Fruit fly (Drosophila melanogaster) whole organism, embryonic: ENCODE measurements around the gene Nepl14.

ENCODE experiments used
- Abd-B ChIP-seq: fragments of 200-800 bp; sonication (Bioruptor generic); optimal IDR thresholded peaks from 2 replicates; lab custom pipeline; 2018; ENCODE audit warnings: missing biosample characterization, mild to moderate bottlenecking, missing genetic modification characterization, moderate library complexity
- Atf3 ChIP-seq: fragments of 200-800 bp; sonication (Bioruptor generic); optimal IDR thresholded peaks from 3 replicates; lab custom pipeline; 2016; ENCODE audit warnings: missing biosample characterization, missing genetic modification characterization
- Blimp-1 ChIP-seq: fragments of 200-800 bp; sonication (Bioruptor generic); optimal IDR thresholded peaks from 3 replicates; lab custom pipeline; 2018; ENCODE audit warnings: missing biosample characterization, missing genetic modification characterization, mild to moderate bottlenecking, moderate library complexity, missing genetic modification reagents
- BtbVII ChIP-seq: fragments of 200-800 bp; sonication (Bioruptor generic); optimal IDR thresholded peaks from 3 replicates; lab custom pipeline; 2017; ENCODE audit warnings: missing biosample characterization, mild to moderate bottlenecking, missing genetic modification characterization
- CG1024 ChIP-seq: fragments of 200-800 bp; sonication (Bioruptor generic); IDR thresholded peaks from 2 replicates; pipeline ENCODE4 v1.3.6; 2022; ENCODE audit warnings: missing biosample characterization, missing genetic modification characterization
- CG10565 ChIP-seq: fragments of 200-800 bp; sonication (Bioruptor generic); optimal IDR thresholded peaks from 3 replicates; lab custom pipeline; 2016; ENCODE audit warnings: missing biosample characterization, mild to moderate bottlenecking, missing genetic modification characterization
- CG11560 ChIP-seq: fragments of 200-800 bp; sonication (Bioruptor generic); IDR thresholded peaks from 3 replicates; pipeline ENCODE4 v1.3.6; 2022; ENCODE audit warnings: missing biosample characterization, missing genetic modification characterization
- CG11695 ChIP-seq: fragments of 200-800 bp; sonication (Bioruptor generic); IDR thresholded peaks from 3 replicates; pipeline ENCODE4 v1.3.6; 2022; ENCODE audit warnings: missing biosample characterization, missing genetic modification characterization
- CG12071 ChIP-seq: fragments of 200-800 bp; sonication (Bioruptor generic); optimal IDR thresholded peaks from 3 replicates; lab custom pipeline; 2018; ENCODE audit warnings: missing biosample characterization, mild to moderate bottlenecking, missing genetic modification characterization
- CG12391 ChIP-seq: fragments of 200-800 bp; sonication (Bioruptor generic); optimal IDR thresholded peaks from 3 replicates; lab custom pipeline; 2018; ENCODE audit warnings: missing biosample characterization, mild to moderate bottlenecking, missing genetic modification characterization, moderate library complexity
- CG13894 ChIP-seq: fragments of 200-800 bp; sonication (Bioruptor generic); optimal IDR thresholded peaks from 3 replicates; lab custom pipeline; 2018; ENCODE audit warnings: missing biosample characterization, mild to moderate bottlenecking, missing genetic modification characterization, moderate library complexity
- CG14667 ChIP-seq: fragments of 200-800 bp; sonication (Bioruptor generic); IDR thresholded peaks from 2 replicates; pipeline ENCODE4 v1.3.6; 2022; ENCODE audit warnings: missing biosample characterization, missing genetic modification characterization
- CG15696 ChIP-seq: fragments of 200-800 bp; sonication (Bioruptor generic); optimal IDR thresholded peaks from 2 replicates; lab custom pipeline; 2019; ENCODE audit warnings: missing biosample characterization, mild to moderate bottlenecking, missing genetic modification characterization, moderate library complexity
- CG1603 ChIP-seq: fragments of 200-800 bp; sonication (Bioruptor generic); optimal IDR thresholded peaks from 2 replicates; lab custom pipeline; 2019; ENCODE audit warnings: missing biosample characterization, mild to moderate bottlenecking, missing genetic modification characterization, moderate library complexity
- CG16815 ChIP-seq: fragments of 200-800 bp; sonication (Bioruptor generic); optimal IDR thresholded peaks from 3 replicates; lab custom pipeline; 2017; ENCODE audit warnings: missing biosample characterization, mild to moderate bottlenecking, missing genetic modification characterization
- CG17568 ChIP-seq: fragments of 200-800 bp; sonication (Bioruptor generic); optimal IDR thresholded peaks from 2 replicates; lab custom pipeline; 2018; ENCODE audit warnings: missing biosample characterization, mild to moderate bottlenecking, missing genetic modification characterization, moderate library complexity
- CG30403 ChIP-seq: fragments of 200-800 bp; sonication (Bioruptor generic); optimal IDR thresholded peaks from 3 replicates; lab custom pipeline; 2016; ENCODE audit warnings: missing biosample characterization, missing genetic modification characterization
- CG31365 ChIP-seq: fragments of 200-800 bp; sonication (Bioruptor generic); optimal IDR thresholded peaks from 2 replicates; lab custom pipeline; 2018; ENCODE audit warnings: missing biosample characterization, mild to moderate bottlenecking, missing genetic modification characterization
- CG3407 ChIP-seq: fragments of 200-800 bp; sonication (Bioruptor generic); optimal IDR thresholded peaks from 2 replicates; lab custom pipeline; 2018; ENCODE audit warnings: missing biosample characterization, mild to moderate bottlenecking, missing genetic modification characterization
- CG34376 ChIP-seq: fragments of 200-800 bp; sonication (Bioruptor generic); optimal IDR thresholded peaks from 2 replicates; lab custom pipeline; 2018; ENCODE audit warnings: missing biosample characterization, mild to moderate bottlenecking, missing genetic modification characterization
- CG4424 ChIP-seq: fragments of 200-800 bp; sonication (Bioruptor generic); optimal IDR thresholded peaks from 3 replicates; lab custom pipeline; 2016; ENCODE audit warnings: missing biosample characterization, missing genetic modification characterization
- CG4707 ChIP-seq: fragments of 200-800 bp; sonication (Bioruptor generic); optimal IDR thresholded peaks from 2 replicates; lab custom pipeline; 2018; ENCODE audit warnings: missing biosample characterization, mild to moderate bottlenecking, missing genetic modification characterization, moderate library complexity
- CG6254 ChIP-seq: fragments of 200-800 bp; sonication (Bioruptor generic); optimal IDR thresholded peaks from 3 replicates; lab custom pipeline; 2017; ENCODE audit warnings: mild to moderate bottlenecking, missing biosample characterization, missing genetic modification reagents, missing genetic modification characterization
- CG7839 ChIP-seq: fragments of 200-800 bp; sonication (Bioruptor generic); optimal IDR thresholded peaks from 3 replicates; lab custom pipeline; 2018; ENCODE audit warnings: missing biosample characterization, mild to moderate bottlenecking, missing genetic modification characterization, moderate library complexity
- CG9932 ChIP-seq: fragments of 200-800 bp; sonication (Bioruptor generic); IDR thresholded peaks from 2 replicates; pipeline ENCODE4 v1.3.6; 2022; ENCODE audit warnings: missing biosample characterization, missing genetic modification characterization
- CHES-1-like ChIP-seq: fragments of 200-800 bp; sonication (Bioruptor generic); optimal IDR thresholded peaks from 2 replicates; lab custom pipeline; 2016; ENCODE audit warnings: missing biosample characterization, missing genetic modification characterization
- D19B ChIP-seq: fragments of 200-800 bp; sonication (Bioruptor generic); optimal IDR thresholded peaks from 2 replicates; lab custom pipeline; 2017; ENCODE audit warnings: missing biosample characterization, mild to moderate bottlenecking, missing genetic modification characterization
- Doc3 ChIP-seq: fragments of 200-800 bp; sonication (Bioruptor generic); IDR thresholded peaks from 3 replicates; pipeline ENCODE4 v1.3.6; 2022; ENCODE audit warnings: missing biosample characterization, missing genetic modification characterization; ENCODE audit not compliant: partially characterized antibody
- MBD-R2 ChIP-seq: fragments of 200-800 bp; sonication (Bioruptor generic); IDR thresholded peaks from 2 replicates; pipeline ENCODE4 v1.3.6; 2022; ENCODE audit warnings: missing biosample characterization, missing genetic modification characterization
- Mad ChIP-seq: fragments of 200-800 bp; sonication (Bioruptor generic); optimal IDR thresholded peaks from 2 replicates; lab custom pipeline; 2016; ENCODE audit warnings: missing biosample characterization, missing genetic modification characterization
- Med ChIP-seq: fragments of 200-800 bp; sonication (Bioruptor generic); peaks from one replicate; lab custom pipeline; 2016; ENCODE audit warnings: missing biosample characterization, missing genetic modification characterization, mild to moderate bottlenecking, inconsistent platforms, moderate library complexity
- NFAT ChIP-seq: fragments of 200-800 bp; sonication (Bioruptor generic); IDR thresholded peaks from 2 replicates; pipeline ENCODE4 v1.3.6; 2022; ENCODE audit warnings: missing biosample characterization, missing genetic modification characterization
- Optix ChIP-seq: fragments of 200-800 bp; sonication (Bioruptor generic); IDR thresholded peaks from 3 replicates; pipeline ENCODE4 v1.3.6; 2022; ENCODE audit warnings: missing biosample characterization, missing genetic modification characterization
- PHDP ChIP-seq: fragments of 200-800 bp; sonication (Bioruptor generic); optimal IDR thresholded peaks from 3 replicates; lab custom pipeline; 2018; ENCODE audit warnings: missing biosample characterization, mild to moderate bottlenecking, missing genetic modification characterization, moderate library complexity
- Spps ChIP-seq: fragments of 200-800 bp; sonication (Bioruptor generic); optimal IDR thresholded peaks from 2 replicates; lab custom pipeline; 2018; ENCODE audit warnings: missing biosample characterization, mild to moderate bottlenecking, missing genetic modification characterization
- ac ChIP-seq: fragments of 200-800 bp; sonication (Bioruptor generic); optimal IDR thresholded peaks from 3 replicates; lab custom pipeline; 2017; ENCODE audit warnings: missing biosample characterization, mild to moderate bottlenecking, missing genetic modification characterization
- bcd ChIP-seq: fragments of 200-800 bp; sonication (Bioruptor generic); optimal IDR thresholded peaks from 2 replicates; lab custom pipeline; 2017; ENCODE audit warnings: missing biosample characterization, mild to moderate bottlenecking, missing genetic modification characterization
- chn ChIP-seq: fragments of 200-800 bp; sonication (Bioruptor generic); optimal IDR thresholded peaks from 2 replicates; lab custom pipeline; 2016; ENCODE audit warnings: missing biosample characterization, missing genetic modification characterization
- crc ChIP-seq: fragments of 200-800 bp; sonication (Bioruptor generic); optimal IDR thresholded peaks from 2 replicates; lab custom pipeline; 2016; ENCODE audit warnings: missing biosample characterization, missing genetic modification characterization
- cwo ChIP-seq: fragments of 200-800 bp; sonication (Bioruptor generic); optimal IDR thresholded peaks from 3 replicates; lab custom pipeline; 2017; ENCODE audit warnings: missing biosample characterization, missing genetic modification characterization, mild to moderate bottlenecking, moderate library complexity, missing genetic modification reagents
- gt ChIP-seq: fragments of 200-800 bp; sonication (Bioruptor generic); IDR thresholded peaks from 2 replicates; pipeline ENCODE4 v1.3.6; 2022; ENCODE audit warnings: missing biosample characterization, missing genetic modification characterization
- h ChIP-seq: fragments of >200 bp; optimal IDR thresholded peaks from 2 replicates; lab custom pipeline; 2017
- hb ChIP-seq: fragments of 200-800 bp; sonication (Bioruptor generic); IDR thresholded peaks from 3 replicates; pipeline ENCODE4 v1.3.6; 2022; ENCODE audit warnings: missing biosample characterization, missing genetic modification characterization; ENCODE audit not compliant: partially characterized antibody
- peb ChIP-seq: fragments of 200-800 bp; sonication (Bioruptor generic); IDR thresholded peaks from 2 replicates; pipeline ENCODE4 v1.3.6; 2022; ENCODE audit warnings: missing biosample characterization, missing genetic modification characterization
- ranshi ChIP-seq: fragments of 200-800 bp; sonication (Bioruptor generic); IDR thresholded peaks from 2 replicates; pipeline ENCODE4 v1.3.6; 2022; ENCODE audit warnings: missing biosample characterization, missing genetic modification characterization
- run ChIP-seq: fragments of 200-800 bp; sonication (Bioruptor generic); optimal IDR thresholded peaks from 3 replicates; lab custom pipeline; 2018; ENCODE audit warnings: missing biosample characterization, mild to moderate bottlenecking, missing genetic modification characterization
- sens-2 ChIP-seq: fragments of 200-800 bp; sonication (Bioruptor generic); IDR thresholded peaks from 2 replicates; pipeline ENCODE4 v1.3.6; 2022; ENCODE audit warnings: missing biosample characterization, missing genetic modification characterization
- toy ChIP-seq: fragments of 200-800 bp; sonication (Bioruptor generic); IDR thresholded peaks from 2 replicates; pipeline ENCODE4 v1.3.6; 2022; ENCODE audit warnings: missing biosample characterization, missing genetic modification characterization
- ttk ChIP-seq: fragments of 200-800 bp; sonication (Bioruptor generic); IDR thresholded peaks from 2 replicates; pipeline ENCODE4 v2.1.2; 2022; ENCODE audit warnings: missing biosample characterization, missing genetic modification characterization
- unc-4 ChIP-seq: fragments of 200-800 bp; sonication (Bioruptor generic); IDR thresholded peaks from 2 replicates; pipeline ENCODE4 v1.3.6; 2022; ENCODE audit warnings: missing biosample characterization, missing genetic modification characterization; ENCODE audit not compliant: partially characterized antibody

Gene Nepl14

DNA sequence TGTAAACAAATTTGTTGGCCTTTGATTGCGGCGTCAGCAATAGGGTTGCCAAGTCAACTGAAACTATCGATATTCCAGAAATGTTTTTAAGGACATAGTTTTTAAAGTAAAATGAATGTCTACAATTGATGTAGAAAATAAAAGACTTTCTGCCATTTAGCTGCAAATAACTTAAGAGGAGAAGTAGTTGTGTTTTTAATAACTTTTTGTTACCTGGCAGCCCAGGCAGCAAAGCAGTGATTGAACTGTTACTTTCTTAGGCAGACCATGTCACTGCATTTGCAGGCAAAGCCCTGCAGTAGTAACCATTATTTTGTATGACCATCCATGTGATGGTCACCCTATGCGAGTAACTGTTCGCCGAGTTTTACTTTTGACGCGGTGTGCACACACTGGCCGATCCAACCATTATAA is 13.0 kb downstream of the Nepl14 start, which contains the start of the genes rumi, CG7029 and Usp12-46 (continued):
- TF ChIP-seq ranshi (GFP tag; lab: Robert Waterston, UW) (peak; percentile 99), CG4424 (GFP tag; lab: Kevin White, UChicago) (peak; percentile 88), crc (GFP tag; lab: Kevin White, UChicago) (peak; percentile 74), Atf3 (GFP tag; lab: Kevin White, UChicago) (peak; percentile 88), hb (GFP tag; lab: Robert Waterston, UW) (peak; percentile 64; the same call in 1 of the 3 replicates), CG9932 (GFP tag; lab: Robert Waterston, UW) (peak; percentile 88), CG10565 (GFP tag; lab: Kevin White, UChicago) (peak; percentile 56), ttk (GFP tag; lab: Robert Waterston, UW) (peak; percentile 76), CG17568 (GFP tag; lab: Kevin White, UChicago) (no peak), bcd (GFP tag; lab: Kevin White, UChicago) (peak; percentile 76), BtbVII (no peak), Spps (peak; percentile 67), CG11695 (GFP tag; lab: Robert Waterston, UW) (peak; percentile 73; the same call in 2 of the 3 replicates), run (tag; lab: Kevin White, UChicago) (peak; percentile 56), Doc3 (GFP tag; lab: Robert Waterston, UW) (peak; percentile 83), CG1024 (peak; percentile 73), NFAT (peak; percentile 84), toy (GFP tag; lab: Robert Waterston, UW) (peak; percentile 63), CG4707 (GFP tag; lab: Kevin White, UChicago) (peak; percentile 67), cwo (GFP tag; lab: Kevin White, UChicago) (peak; percentile 57), Med (GFP tag; lab: Kevin White, UChicago) (peak; percentile 98), CG30403 (GFP tag; lab: Kevin White, UChicago) (peak; percentile 91), CG14667 (GFP tag; lab: Robert Waterston, UW) (peak; percentile 59; the same call in 1 of the 2 replicates), CG12391 (tag; lab: Kevin White, UChicago) (peak; percentile 92), peb (GFP tag; lab: Robert Waterston, UW) (peak; percentile 45; the same call in 1 of the 2 replicates), chn (GFP tag; lab: Kevin White, UChicago) (peak; percentile 90), h (lab: Kevin White, UChicago) (no peak), Blimp-1 (peak; percentile 78), CG13894 (tag; lab: Kevin White, UChicago) (peak; percentile 80), CG34376 (GFP tag; lab: Kevin White, UChicago) (peak; percentile 58), ac (GFP tag; lab: Kevin White, UChicago) (peak; percentile 23), CG31365 (tag; lab: Kevin White, UChicago) (peak; percentile 2), CG6254 (GFP tag; lab: Kevin White, UChicago) (peak; percentile 72), CG12071 (GFP tag; lab: Kevin White, UChicago) (peak; percentile 59), gt (peak; percentile 16; the same call in 1 of the 2 replicates), CG11560 (tag; lab: Robert Waterston, UW) (peak; percentile 66; the same call in 1 of the 3 replicates), MBD-R2 (GFP tag; lab: Robert Waterston, UW) (peak; percentile 92), CG16815 (GFP tag; lab: Kevin White, UChicago) (peak; percentile 79), sens-2 (GFP tag; lab: Robert Waterston, UW) (peak; percentile 77; the same call in 1 of the 2 replicates), Mad (GFP tag; lab: Kevin White, UChicago) (peak; percentile 89), CG1603 (tag; lab: Kevin White, UChicago) (peak; percentile 89), CG15696 (tag; lab: Kevin White, UChicago) (peak; percentile 87), PHDP (peak; percentile 85), Abd-B (GFP tag; lab: Kevin White, UChicago) (peak; percentile 84), Optix (GFP tag; lab: Robert Waterston, UW) (peak; percentile 81), CG7839 (tag; lab: Kevin White, UChicago) (peak; percentile 85), D19B (GFP tag; lab: Kevin White, UChicago) (peak; percentile 58), CG3407 (GFP tag; lab: Kevin White, UChicago) (peak; percentile 72), unc-4 (GFP tag; lab: Robert Waterston, UW) (peak; percentile 82), CHES-1-like (peak; percentile 97)
